Worm (Caenorhabditis elegans) whole organism, mixed stage, embryonic: ENCODE results near the gene nep-24.
"Not testable (repeated sequence)": the region's sequence is repeated elsewhere in the genome, so short reads cannot be mapped to it uniquely, and the experiment has no call there.

Experiments
- M03D4.4 ChIP-seq: sonication (generic microtip); optimal IDR thresholded peaks from 2 replicates; lab custom pipeline; 2017; ENCODE audit warnings: mild to moderate bottlenecking, missing genetic modification characterization, missing compliant biosample characterization
- bed-3 ChIP-seq: fragments of 200-800 bp; sonication (Bioruptor generic); optimal IDR thresholded peaks from 3 replicates; lab custom pipeline; 2018; ENCODE audit warnings: mild to moderate bottlenecking, missing genetic modification characterization, moderate library complexity, missing compliant biosample characterization
- blmp-1 ChIP-seq: fragments of 150-350 bp; optimal IDR thresholded peaks from 2 replicates; lab custom pipeline; 2014; ENCODE audit warnings: missing biosample characterization, missing genetic modification characterization
- ceh-39 ChIP-seq: fragments of 150-350 bp; optimal IDR thresholded peaks from 2 replicates; lab custom pipeline; 2014; ENCODE audit warnings: missing biosample characterization, missing genetic modification characterization
- ceh-43 ChIP-seq: fragments of 200-800 bp; sonication (Bioruptor generic); optimal IDR thresholded peaks from 2 replicates; lab custom pipeline; 2018; ENCODE audit warnings: mild to moderate bottlenecking, missing genetic modification characterization, moderate library complexity, missing compliant biosample characterization
- ceh-83 ChIP-seq: fragments of 200-800 bp; sonication (Bioruptor generic); optimal IDR thresholded peaks from 2 replicates; lab custom pipeline; 2018; ENCODE audit warnings: mild to moderate bottlenecking, missing genetic modification characterization, missing compliant biosample characterization
- ces-1 ChIP-seq: fragments of 150-350 bp; optimal IDR thresholded peaks from 2 replicates; lab custom pipeline; 2014; ENCODE audit warnings: missing biosample characterization, missing genetic modification reagents, missing genetic modification characterization
- cnd-1 ChIP-seq: fragments of 200-800 bp; sonication (Bioruptor generic); optimal IDR thresholded peaks from 2 replicates; lab custom pipeline; 2018; ENCODE audit warnings: mild to moderate bottlenecking, missing genetic modification characterization, missing compliant biosample characterization
- elt-1 ChIP-seq: sonication (generic microtip); optimal IDR thresholded peaks from 2 replicates; lab custom pipeline; 2017; ENCODE audit warnings: missing genetic modification characterization, mild to moderate bottlenecking, missing compliant biosample characterization, antibody characterized with exemption, moderate library complexity, borderline replicate concordance; ENCODE audit not compliant: insufficient read depth
- elt-3 ChIP-seq: fragments of 150-350 bp; optimal IDR thresholded peaks from 2 replicates; lab custom pipeline; 2014; ENCODE audit warnings: missing biosample characterization, missing genetic modification characterization
- flh-1 ChIP-seq: fragments of 200-800 bp; sonication (Bioruptor generic); optimal IDR thresholded peaks from 2 replicates; lab custom pipeline; 2018; ENCODE audit warnings: mild to moderate bottlenecking, missing genetic modification characterization, moderate library complexity, missing compliant biosample characterization
- ham-2 ChIP-seq: fragments of 200-800 bp; sonication (Bioruptor generic); optimal IDR thresholded peaks from 2 replicates; lab custom pipeline; 2018; ENCODE audit warnings: mild to moderate bottlenecking, missing genetic modification characterization, missing compliant biosample characterization
- hlh-1 ChIP-seq: fragments of 150-350 bp; optimal IDR thresholded peaks from 2 replicates; lab custom pipeline; 2014; ENCODE audit warnings: missing biosample characterization, missing genetic modification reagents, missing genetic modification characterization
- lin-13 ChIP-seq: fragments of 150-350 bp; optimal IDR thresholded peaks from 2 replicates; lab custom pipeline; 2014; ENCODE audit warnings: missing biosample characterization, missing genetic modification characterization
- lsy-2 ChIP-seq: fragments of 150-350 bp; optimal IDR thresholded peaks from 2 replicates; lab custom pipeline; 2014; ENCODE audit warnings: missing biosample characterization, missing genetic modification characterization
- mab-5 ChIP-seq: fragments of 150-350 bp; optimal IDR thresholded peaks from 2 replicates; lab custom pipeline; 2014; ENCODE audit warnings: missing biosample characterization, missing genetic modification characterization
- mep-1 ChIP-seq: fragments of 150-350 bp; optimal IDR thresholded peaks from 2 replicates; lab custom pipeline; 2017; ENCODE audit warnings: missing biosample characterization, missing genetic modification reagents, missing genetic modification characterization, inconsistent platforms
- mls-2 ChIP-seq: sonication (generic microtip); optimal IDR thresholded peaks from 2 replicates; lab custom pipeline; 2016; ENCODE audit warnings: mild to moderate bottlenecking, missing genetic modification characterization, moderate library complexity, missing compliant biosample characterization
- nhr-12 ChIP-seq: fragments of 150-350 bp; optimal IDR thresholded peaks from 2 replicates; lab custom pipeline; 2014; ENCODE audit warnings: missing biosample characterization, missing genetic modification characterization
- nhr-2 ChIP-seq: fragments of 150-350 bp; optimal IDR thresholded peaks from 2 replicates; lab custom pipeline; 2014; ENCODE audit warnings: missing biosample characterization, missing genetic modification characterization
- nhr-237 ChIP-seq: fragments of 150-350 bp; optimal IDR thresholded peaks from 2 replicates; lab custom pipeline; 2014; ENCODE audit warnings: missing biosample characterization, missing genetic modification characterization
- nhr-28 ChIP-seq: fragments of 150-350 bp; optimal IDR thresholded peaks from 2 replicates; lab custom pipeline; 2014; ENCODE audit warnings: missing biosample characterization, missing genetic modification characterization
- nhr-76 ChIP-seq: sonication (generic microtip); optimal IDR thresholded peaks from 2 replicates; lab custom pipeline; 2017; ENCODE audit warnings: missing biosample characterization, missing genetic modification characterization
- pha-4 ChIP-seq: fragments of 150-350 bp; optimal IDR thresholded peaks from 2 replicates; lab custom pipeline; 2018; ENCODE audit warnings: missing biosample characterization, missing genetic modification reagents, missing genetic modification characterization
- sem-2 ChIP-seq: fragments of 200-800 bp; sonication (Bioruptor generic); optimal IDR thresholded peaks from 2 replicates; lab custom pipeline; 2018; ENCODE audit warnings: mild to moderate bottlenecking, missing genetic modification characterization, missing compliant biosample characterization
- snpc-4 ChIP-seq: fragments of 150-350 bp; optimal IDR thresholded peaks from 2 replicates; lab custom pipeline; 2014; ENCODE audit warnings: missing biosample characterization, missing genetic modification characterization
- sptf-1 ChIP-seq: sonication (generic microtip); optimal IDR thresholded peaks from 2 replicates; lab custom pipeline; 2017; ENCODE audit warnings: mild to moderate bottlenecking, missing genetic modification characterization, moderate library complexity, missing compliant biosample characterization
- tbx-8 ChIP-seq: fragments of 200-800 bp; sonication (Bioruptor generic); optimal IDR thresholded peaks from 2 replicates; lab custom pipeline; 2018; ENCODE audit warnings: mild to moderate bottlenecking, missing genetic modification characterization, moderate library complexity, missing compliant biosample characterization
- unc-120 ChIP-seq: sonication (generic microtip); optimal IDR thresholded peaks from 2 replicates; lab custom pipeline; 2017; ENCODE audit warnings: missing genetic modification characterization, missing compliant biosample characterization; ENCODE audit not compliant: poor library complexity, severe bottlenecking
- unc-39 ChIP-seq: fragments of 150-350 bp; optimal IDR thresholded peaks from 2 replicates; lab custom pipeline; 2014; ENCODE audit warnings: missing biosample characterization, missing genetic modification characterization
- zip-8 ChIP-seq: fragments of 150-350 bp; optimal IDR thresholded peaks from 2 replicates; lab custom pipeline; 2014; ENCODE audit warnings: missing biosample characterization, missing genetic modification characterization
- ztf-11 ChIP-seq: fragments of 150-350 bp; optimal IDR thresholded peaks from 2 replicates; lab custom pipeline; 2014; ENCODE audit warnings: missing biosample characterization, missing genetic modification characterization

nep-24 gene

DNA sequence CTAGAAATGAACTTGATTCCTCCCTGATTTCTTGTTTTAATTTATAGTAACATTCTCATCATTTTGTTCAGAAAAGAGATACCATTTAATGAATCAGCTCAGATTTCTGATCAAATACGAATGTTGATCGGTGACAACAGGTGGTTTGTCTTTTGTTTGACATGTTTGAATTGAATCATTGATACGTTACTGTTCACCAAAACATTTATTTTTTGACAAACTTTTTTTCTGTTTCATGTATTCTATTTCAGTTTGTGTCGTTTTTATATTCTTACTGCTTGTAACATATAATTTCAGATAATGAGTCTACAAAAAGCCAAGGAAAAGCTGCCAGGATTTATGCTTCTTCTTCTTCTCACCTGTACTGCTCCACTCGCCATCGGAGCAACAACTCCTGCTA, at the start of gene nep-24:
Gene nep-24, plus strand, starts transcription at position 301 of the 400 bp plus-strand sequence.
- TF ChIP-seq M03D4.4 (tag; lab: Kevin White, UChicago) (no peak), ham-2 (no peak), zip-8 (tag; lab: Kevin White, UChicago) (no peak), unc-120 (tag; lab: Kevin White, UChicago) (no peak), sptf-1 (tag; lab: Kevin White, UChicago) (no peak), tbx-8 (GFP tag; lab: Kevin White, UChicago) (no peak), mab-5 (tag; lab: Kevin White, UChicago) (no peak), nhr-237 (tag; lab: Kevin White, UChicago) (no peak), elt-1 (tag; lab: Kevin White, UChicago) (no peak), hlh-1 (tag; lab: Kevin White, UChicago) (no peak), elt-3 (tag; lab: Kevin White, UChicago) (no peak), nhr-12 (tag; lab: Kevin White, UChicago) (no peak), unc-39 (tag; lab: Kevin White, UChicago) (no peak), cnd-1 (tag; lab: Kevin White, UChicago) (no peak), ces-1 (GFP tag; lab: Kevin White, UChicago) (no peak), flh-1 (GFP tag; lab: Kevin White, UChicago) (no peak), nhr-2 (tag; lab: Kevin White, UChicago) (no peak), ceh-43 (GFP tag; lab: Kevin White, UChicago) (no peak)

- TF ChIP-seq nhr-2 (tag; lab: Kevin White, UChicago) (no peak), lin-13 (tag; lab: Kevin White, UChicago) (no peak), sptf-1 (tag; lab: Kevin White, UChicago) (no peak), ceh-43 (GFP tag; lab: Kevin White, UChicago) (no peak), lsy-2 (tag; lab: Kevin White, UChicago) (no peak), mls-2 (no peak), blmp-1 (tag; lab: Kevin White, UChicago) (no peak), hlh-1 (tag; lab: Kevin White, UChicago) (no peak), ceh-83 (no peak), nhr-12 (tag; lab: Kevin White, UChicago) (no peak), sem-2 (GFP tag; lab: Kevin White, UChicago) (no peak), unc-120 (tag; lab: Kevin White, UChicago) (no peak), nhr-28 (tag; lab: Kevin White, UChicago) (no peak), mab-5 (tag; lab: Kevin White, UChicago) (no peak), elt-1 (tag; lab: Kevin White, UChicago) (no peak), zip-8 (tag; lab: Kevin White, UChicago) (no peak)
Measured at ce11 chrIV:16888580-16888979, 35.6 kb upstream of the nep-24 start.

DNA sequence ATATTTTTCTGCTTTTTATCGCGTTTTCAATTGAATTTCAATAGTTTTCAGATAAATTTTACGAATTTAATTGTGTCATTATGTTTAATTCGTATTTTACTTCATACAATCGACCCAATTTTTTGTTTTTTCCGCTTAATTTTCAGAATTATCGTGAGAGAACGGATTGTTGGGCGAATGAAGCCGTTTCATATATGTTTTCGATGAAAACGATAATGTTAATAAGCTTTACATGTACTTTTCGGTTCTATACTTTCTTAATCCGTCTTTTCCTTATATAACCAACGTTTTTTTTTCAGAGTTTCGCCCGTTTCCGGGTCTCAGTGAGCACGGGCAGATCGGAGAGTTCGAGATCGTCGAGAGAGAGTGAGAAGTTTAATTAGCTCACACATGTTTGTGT, 28.9 kb upstream of the nep-24 start, which contains the start of gene T06A10.2:
Gene T06A10.2, plus strand, starts transcription at position 301 of the 400 bp plus-strand sequence.
- not testable (repeated sequence) for TF ChIP-seq ces-1 (GFP tag; lab: Kevin White, UChicago); ceh-39 (tag; lab: Kevin White, UChicago); mep-1 (tag; lab: Kevin White, UChicago)
- TF ChIP-seq, all 35 proteins: peak for 0; not testable (repeated sequence) for 35

DNA sequence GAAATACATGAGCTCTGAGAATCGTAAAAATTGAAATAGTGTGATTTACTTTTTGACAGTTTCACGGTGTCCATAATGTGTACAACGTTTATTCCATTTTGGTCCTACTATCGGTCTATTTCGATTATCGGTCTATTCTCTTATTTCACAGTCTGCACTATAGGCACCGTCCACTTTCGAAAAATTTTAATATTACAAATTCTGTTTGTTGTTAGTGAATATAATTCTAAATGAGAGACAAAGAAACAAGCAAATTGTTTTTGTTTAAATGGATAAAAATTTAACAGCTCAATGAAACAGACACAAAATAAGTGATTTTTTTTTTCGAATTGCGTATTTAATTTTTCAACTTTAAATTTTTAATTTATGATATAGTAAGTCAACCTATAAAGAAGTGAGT, 26.0 kb upstream of the nep-24 start:
- no peak for TF ChIP-seq nhr-237 (tag; lab: Kevin White, UChicago)
- TF ChIP-seq ceh-83 = no peak
- TF ChIP-seq lsy-2 (tag; lab: Kevin White, UChicago) = no peak
- TF ChIP-seq M03D4.4 (tag; lab: Kevin White, UChicago) = no peak
- TF ChIP-seq ceh-43 (GFP tag; lab: Kevin White, UChicago) = no peak
- TF ChIP-seq ztf-11 (tag; lab: Kevin White, UChicago) = no peak
- TF ChIP-seq sem-2 (GFP tag; lab: Kevin White, UChicago) = no peak
- no peak for TF ChIP-seq nhr-76 (tag; lab: Kevin White, UChicago)
- no peak for TF ChIP-seq pha-4 (tag; lab: Kevin White, UChicago)
- no peak for TF ChIP-seq zip-8 (tag; lab: Kevin White, UChicago)
- no peak for TF ChIP-seq tbx-8 (GFP tag; lab: Kevin White, UChicago)
- TF ChIP-seq mep-1 (tag; lab: Kevin White, UChicago) = no peak
- no peak for TF ChIP-seq bed-3
- TF ChIP-seq unc-39 (tag; lab: Kevin White, UChicago) = no peak
- no peak for TF ChIP-seq snpc-4 (tag; lab: Kevin White, UChicago)
- TF ChIP-seq flh-1 (GFP tag; lab: Kevin White, UChicago) = no peak
- no peak for TF ChIP-seq cnd-1 (tag; lab: Kevin White, UChicago)
